Worm (Caenorhabditis elegans): ENCODE measurements around the gene imp-3.

The imp-3 gene

DNA sequence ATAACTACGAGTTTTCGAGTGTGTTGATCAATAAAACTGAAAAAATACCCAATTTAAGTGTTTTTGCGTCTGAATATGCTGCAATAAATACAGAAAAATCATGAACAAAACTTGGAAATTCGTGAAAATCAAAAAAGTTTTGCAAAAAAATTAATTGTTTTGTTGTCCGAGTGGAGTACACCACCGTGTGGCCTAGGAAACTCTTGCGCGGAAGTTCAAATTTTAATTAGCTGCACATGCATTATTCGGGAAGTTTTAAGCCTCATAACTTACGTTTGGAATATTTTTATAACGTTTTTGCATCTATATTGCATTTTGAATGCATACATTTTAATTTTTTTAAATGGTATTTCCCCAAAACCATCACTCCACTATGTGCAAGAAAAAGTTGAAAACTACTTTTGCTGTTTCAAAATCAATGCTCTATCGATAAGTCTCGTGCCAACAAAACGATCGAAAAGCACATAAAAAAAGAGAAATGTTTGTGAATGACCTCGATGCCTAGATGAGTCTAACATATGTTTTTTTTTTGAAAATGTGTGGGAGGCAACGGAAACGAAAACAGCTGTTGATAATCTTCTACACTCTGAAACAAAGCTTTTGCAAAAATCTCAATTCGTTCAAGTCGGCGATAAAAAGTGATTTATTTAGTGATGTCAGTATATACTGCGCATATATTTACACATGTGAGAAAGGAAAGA lies 27.1 kb upstream of the imp-3 start (continued):
- TF ChIP-seq Y53F4B.3 (GFP tag; IDR thresholded peaks at IDR 0.05), result no peak
- no peak for TF ChIP-seq hlh-12 (tag; optimal IDR thresholded peaks at IDR 0.05)
- TF ChIP-seq F39B2.1 (GFP tag; IDR thresholded peaks at IDR 0.05), result no peak
- TF ChIP-seq let-607 (tag; optimal IDR thresholded peaks at IDR 0.05), result peak in 1 of 2 experiments; percentile 5
- no peak for TF ChIP-seq ccch-3 (GFP tag; optimal IDR thresholded peaks at IDR 0.05)
- TF ChIP-seq nhr-120 (GFP tag; IDR thresholded peaks at IDR 0.05), result no peak
- no peak for TF ChIP-seq Y95B8A.8 (GFP tag; IDR thresholded peaks at IDR 0.05)
- TF ChIP-seq C06A6.2 (GFP tag; conservative IDR thresholded peaks at IDR 0.05), result no peak
- no peak for TF ChIP-seq fkh-3 (tag; optimal IDR thresholded peaks at IDR 0.05)
- TF ChIP-seq F52B5.7 (tag; optimal IDR thresholded peaks at IDR 0.05), result no peak
- no peak for TF ChIP-seq hrde-1 (tag; optimal IDR thresholded peaks at IDR 0.05; ENCODE audit: borderline replicate concordance)
- peak; percentile 59 for TF ChIP-seq efl-1 (GFP tag; optimal IDR thresholded peaks at IDR 0.05)
- no peak for TF ChIP-seq nhr-179 (tag; optimal IDR thresholded peaks at IDR 0.05)
- TF ChIP-seq ztf-3 (GFP tag; optimal IDR thresholded peaks at IDR 0.05), result no peak
- no peak for TF ChIP-seq ceh-91 (GFP tag; IDR thresholded peaks at IDR 0.05)
- no peak for TF ChIP-seq attf-5 (GFP tag; optimal IDR thresholded peaks at IDR 0.05)
- TF ChIP-seq ceh-100 (GFP tag; IDR thresholded peaks at IDR 0.05), result no peak
- TF ChIP-seq dpl-1 (GFP tag; optimal IDR thresholded peaks at IDR 0.05), result no peak
- no peak for TF ChIP-seq dox-1 (GFP tag; IDR thresholded peaks at IDR 0.05)
- no peak for TF ChIP-seq rpc-1 (optimal IDR thresholded peaks at IDR 0.05)
- TF ChIP-seq rpc-1 (tag; optimal IDR thresholded peaks at IDR 0.05), result no peak
- TF ChIP-seq tlf-1 (GFP tag; optimal IDR thresholded peaks at IDR 0.05), result no peak
- no peak for TF ChIP-seq zfh-2 (GFP tag; conservative IDR thresholded peaks at IDR 0.05)
- no peak for TF ChIP-seq dpff-1 (tag; optimal IDR thresholded peaks at IDR 0.05)
- no peak for TF ChIP-seq egl-44 (GFP tag; IDR thresholded peaks at IDR 0.05)
- TF ChIP-seq K12H6.12 (tag; optimal IDR thresholded peaks at IDR 0.05), result no peak
- TF ChIP-seq madf-8 (GFP tag; conservative IDR thresholded peaks at IDR 0.05), result no peak; the same call in 1 of the 2 replicates
- no peak for TF ChIP-seq C17E4.6 (GFP tag; IDR thresholded peaks at IDR 0.05)
- peak; percentile 41 for TF ChIP-seq ZK185.1 (tag; optimal IDR thresholded peaks at IDR 0.05; ENCODE audit: poor library complexity, severe bottlenecking)
- TF ChIP-seq egl-18 (GFP tag; IDR thresholded peaks at IDR 0.05), result no peak
- no peak for TF ChIP-seq F57C9.4 (tag; optimal IDR thresholded peaks at IDR 0.05)
- no peak for TF ChIP-seq sea-2 (GFP tag; IDR thresholded peaks at IDR 0.05)
- TF ChIP-seq cebp-2 (GFP tag; IDR thresholded peaks at IDR 0.05), result no peak
- no peak for TF ChIP-seq nfyb-1 (GFP tag; IDR thresholded peaks at IDR 0.05)
- TF ChIP-seq athp-1 (tag; optimal IDR thresholded peaks at IDR 0.05), result no peak
- TF ChIP-seq xnd-1 (tag; optimal IDR thresholded peaks at IDR 0.05), result peak; percentile 26
- TF ChIP-seq unc-62 (GFP tag; optimal IDR thresholded peaks at IDR 0.05), result no peak
- TF ChIP-seq nhr-80 (tag; optimal IDR thresholded peaks at IDR 0.05), result no peak
- no peak for TF ChIP-seq mcd-1 (GFP tag; IDR thresholded peaks at IDR 0.05)
- TF ChIP-seq tbp1 (GFP tag; optimal IDR thresholded peaks at IDR 0.05), result no peak
- TF ChIP-seq ztf-22 (GFP tag; optimal IDR thresholded peaks at IDR 0.05), result no peak
- TF ChIP-seq ztf-6 (GFP tag; IDR thresholded peaks at IDR 0.05), result no peak
- TF ChIP-seq K11D2.4 (GFP tag; IDR thresholded peaks at IDR 0.05), result no peak
- TF ChIP-seq lsy-27 (tag; optimal IDR thresholded peaks at IDR 0.05; ENCODE audit: borderline replicate concordance, insufficient read depth), result no peak
- no peak for TF ChIP-seq B0336.3 (GFP tag; IDR thresholded peaks at IDR 0.05)
- peak; percentile 36 for TF ChIP-seq him-1 (tag; optimal IDR thresholded peaks at IDR 0.05)
- TF ChIP-seq attf-6 (GFP tag; IDR thresholded peaks at IDR 0.05), result no peak
- TF ChIP-seq pha-4 (tag; optimal IDR thresholded peaks at IDR 0.05), result no peak
- no peak for TF ChIP-seq egrh-3 (GFP tag; IDR thresholded peaks at IDR 0.05)
- no peak for TF ChIP-seq atf-7 (tag; optimal IDR thresholded peaks at IDR 0.05)
